Worm (Caenorhabditis elegans): ENCODE data around the gene rpb-11.

rpb-11 gene

DNA sequence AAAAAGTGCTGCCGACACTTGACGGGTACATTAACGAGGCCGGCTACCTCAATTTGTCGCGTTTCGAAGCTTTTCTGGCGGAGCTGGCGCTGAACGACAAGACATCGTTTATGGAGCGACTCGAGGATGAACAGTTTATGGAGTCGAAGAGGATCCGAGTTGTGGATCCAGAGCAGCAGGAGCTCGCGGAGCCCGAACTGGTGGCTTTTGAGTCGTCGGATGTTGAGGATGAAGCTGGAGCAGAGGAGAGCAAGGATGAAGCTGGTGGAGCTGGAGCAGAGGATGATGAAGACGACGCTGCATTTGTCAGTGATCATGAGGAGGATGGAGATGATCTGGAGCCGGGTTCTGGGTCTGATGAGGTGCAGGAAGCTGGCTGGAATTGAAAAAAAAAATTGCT lies 14.9 kb downstream of the rpb-11 start:
- TF ChIP-seq ztf-11 (tag; optimal IDR thresholded peaks at IDR 0.05) (no peak), daf-12 (tag; optimal IDR thresholded peaks at IDR 0.05) (no peak), sea-2 (GFP tag; optimal IDR thresholded peaks at IDR 0.05) (no peak), egl-5 (tag; optimal IDR thresholded peaks at IDR 0.05) (no peak), jun-1 (tag; optimal IDR thresholded peaks at IDR 0.05) (no peak), mdl-1 (tag; optimal IDR thresholded peaks at IDR 0.05) (no peak), fos-1 (tag; optimal IDR thresholded peaks at IDR 0.05) (no peak), elt-1 (tag; optimal IDR thresholded peaks at IDR 0.05) (no peak), snpc-4 (tag; optimal IDR thresholded peaks at IDR 0.05) (no peak)

DNA sequence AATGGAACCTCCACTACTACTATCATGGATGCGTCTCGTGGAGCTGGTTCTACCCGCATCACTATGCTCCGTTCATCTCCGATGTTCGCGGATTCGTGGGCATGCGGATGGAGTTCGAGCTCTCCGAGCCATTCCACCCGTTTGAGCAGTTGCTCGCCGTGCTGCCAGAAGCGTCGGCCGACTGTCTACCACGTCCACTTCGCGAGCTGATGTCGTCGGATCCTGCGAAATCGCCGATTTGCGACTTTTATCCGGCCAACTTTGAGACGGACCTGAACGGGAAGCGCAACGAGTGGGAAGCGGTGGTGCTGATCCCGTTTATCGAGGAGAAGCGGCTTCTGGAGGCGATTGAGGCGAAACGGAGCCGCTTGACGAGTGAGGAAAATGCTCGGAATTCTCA lies 17.9 kb downstream of the rpb-11 start:
- TF ChIP-seq nhr-23 (tag; optimal IDR thresholded peaks at IDR 0.05) (no peak), daf-12 (tag; optimal IDR thresholded peaks at IDR 0.05) (no peak), nhr-11 (tag; optimal IDR thresholded peaks at IDR 0.05) (no peak), aly-2 (tag; optimal IDR thresholded peaks at IDR 0.05) (no peak), snpc-4 (tag; optimal IDR thresholded peaks at IDR 0.05) (no peak), nhr-25 (tag; optimal IDR thresholded peaks at IDR 0.05) (no peak), hmg-11 (tag; optimal IDR thresholded peaks at IDR 0.05) (no peak), jun-1 (tag; optimal IDR thresholded peaks at IDR 0.05) (no peak), pha-4 (tag; optimal IDR thresholded peaks at IDR 0.05) (no peak), nhr-43 (tag; optimal IDR thresholded peaks at IDR 0.05; ENCODE audit: poor library complexity, severe bottlenecking) (no peak), ceh-82 (tag; optimal IDR thresholded peaks at IDR 0.05) (no peak), ceh-9 (tag; optimal IDR thresholded peaks at IDR 0.05) (no peak), mml-1 (tag; optimal IDR thresholded peaks at IDR 0.05) (no peak), fkh-2 (tag; optimal IDR thresholded peaks at IDR 0.05) (no peak), tbx-2 (tag; optimal IDR thresholded peaks at IDR 0.05) (no peak)

DNA sequence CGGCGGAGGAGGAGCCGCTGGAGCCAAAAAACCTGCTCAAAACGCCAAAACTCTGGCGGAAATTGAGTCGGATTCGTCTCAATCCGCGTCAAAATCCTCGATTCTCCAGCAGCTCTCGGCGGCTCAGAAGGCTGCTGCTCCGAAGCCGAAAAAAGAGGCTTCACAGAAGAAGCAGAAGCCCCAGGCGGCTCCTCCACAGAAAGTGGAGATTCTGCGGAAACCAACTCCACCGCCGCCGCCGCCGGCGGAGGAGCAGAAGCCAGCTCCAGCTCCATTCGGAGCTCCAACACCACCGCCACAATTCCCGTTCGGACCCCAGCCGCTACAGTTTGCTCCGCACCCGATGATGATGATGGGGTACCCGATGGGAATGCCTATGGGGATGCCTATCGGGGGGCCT lies 27.0 kb downstream of the rpb-11 start:
- no peak for TF ChIP-seq nhr-25 (tag; optimal IDR thresholded peaks at IDR 0.05)
- TF ChIP-seq fos-1 (tag; optimal IDR thresholded peaks at IDR 0.05), result no peak
- TF ChIP-seq nhr-11 (tag; optimal IDR thresholded peaks at IDR 0.05), result no peak
- TF ChIP-seq ztf-4 (tag; optimal IDR thresholded peaks at IDR 0.05), result no peak
- no peak for TF ChIP-seq egl-5 (tag; optimal IDR thresholded peaks at IDR 0.05)
- no peak for TF ChIP-seq lin-39 (tag; optimal IDR thresholded peaks at IDR 0.05)
- TF ChIP-seq daf-12 (tag; optimal IDR thresholded peaks at IDR 0.05), result no peak
- TF ChIP-seq lin-15B (tag; optimal IDR thresholded peaks at IDR 0.05), result no peak
- TF ChIP-seq ceh-28 (tag; optimal IDR thresholded peaks at IDR 0.05), result no peak
- TF ChIP-seq sea-2 (GFP tag; optimal IDR thresholded peaks at IDR 0.05), result no peak
- no peak for TF ChIP-seq nhr-23 (tag; optimal IDR thresholded peaks at IDR 0.05)
- TF ChIP-seq pqm-1 (tag; optimal IDR thresholded peaks at IDR 0.05), result no peak
- no peak for TF ChIP-seq tbx-2 (tag; optimal IDR thresholded peaks at IDR 0.05)
- no peak for TF ChIP-seq nhr-28 (tag; optimal IDR thresholded peaks at IDR 0.05)
- no peak for TF ChIP-seq mml-1 (tag; optimal IDR thresholded peaks at IDR 0.05)
- TF ChIP-seq elt-2 (tag; optimal IDR thresholded peaks at IDR 0.05), result no peak
- no peak for TF ChIP-seq fkh-10 (GFP tag; optimal IDR thresholded peaks at IDR 0.05)
- no peak for TF ChIP-seq nhr-77 (tag; optimal IDR thresholded peaks at IDR 0.05)
- TF ChIP-seq unc-39 (tag; optimal IDR thresholded peaks at IDR 0.05), result no peak
- TF ChIP-seq pha-4 (tag; optimal IDR thresholded peaks at IDR 0.05), result no peak

DNA sequence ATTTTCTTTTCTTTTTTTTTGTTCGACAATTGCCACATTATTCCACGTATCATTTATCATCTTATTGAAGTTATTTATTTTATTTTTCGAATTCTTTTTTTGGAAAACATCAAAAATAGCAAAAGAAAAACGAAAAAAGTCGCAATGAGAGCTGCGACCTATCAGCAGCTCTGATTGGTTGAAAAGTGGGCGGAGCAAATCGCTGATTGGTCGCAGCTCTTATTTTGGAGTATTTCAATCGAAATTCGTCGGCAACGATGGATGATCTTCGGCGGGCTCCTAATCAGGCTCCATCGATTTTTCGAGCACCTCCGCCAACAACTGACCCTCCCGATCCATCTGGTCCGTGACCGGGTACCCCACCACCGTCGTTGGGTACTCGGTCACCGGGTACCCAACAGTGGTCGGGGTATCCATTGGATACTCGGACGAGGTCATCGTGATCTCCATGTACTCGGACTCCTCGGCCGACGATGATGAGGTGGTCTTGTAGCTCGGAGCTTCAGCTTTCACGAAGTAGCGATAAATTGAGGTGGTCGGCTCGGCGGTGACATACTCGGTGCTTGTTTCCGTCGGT lies 30.0 kb downstream of the rpb-11 start:
- TF ChIP-seq unc-39 (tag; optimal IDR thresholded peaks at IDR 0.05) (no peak), ama-1 (optimal IDR thresholded peaks at IDR 0.05) (no peak), nfya-1 (tag; optimal IDR thresholded peaks at IDR 0.05; ENCODE audit: insufficient read depth) (peak; percentile 98)

DNA sequence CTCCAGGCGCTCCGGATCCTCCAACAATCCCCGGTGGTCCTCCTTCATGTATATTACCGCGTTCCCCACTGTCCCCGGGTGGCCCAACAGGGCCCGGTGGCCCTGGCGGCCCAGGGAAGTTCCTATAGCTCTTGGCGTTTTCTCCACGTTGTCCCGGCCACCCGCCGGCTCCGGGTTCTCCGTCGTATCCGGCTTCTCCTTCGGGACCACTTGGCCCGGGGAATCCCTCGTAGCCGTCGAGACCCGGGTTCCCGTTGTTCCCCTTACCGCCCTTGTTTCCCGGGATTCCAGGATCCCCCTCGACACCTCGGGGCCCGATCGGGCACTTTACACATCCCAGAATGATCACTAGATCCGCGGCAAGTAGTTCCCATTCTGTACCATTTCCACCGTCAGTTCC lies 31.3 kb downstream of the rpb-11 start:
- no peak for TF ChIP-seq ceh-16 (tag; optimal IDR thresholded peaks at IDR 0.05)
- no peak for TF ChIP-seq nhr-43 (tag; optimal IDR thresholded peaks at IDR 0.05; ENCODE audit: poor library complexity, severe bottlenecking)
- no peak for TF ChIP-seq lsy-12 (tag; optimal IDR thresholded peaks at IDR 0.05)
- TF ChIP-seq lin-15B (tag; optimal IDR thresholded peaks at IDR 0.05), result no peak
- TF ChIP-seq elt-2 (tag; optimal IDR thresholded peaks at IDR 0.05), result no peak
- no peak for TF ChIP-seq egl-27 (tag; optimal IDR thresholded peaks at IDR 0.05)
- TF ChIP-seq fkh-2 (tag; optimal IDR thresholded peaks at IDR 0.05), result no peak
- no peak for TF ChIP-seq fos-1 (tag; optimal IDR thresholded peaks at IDR 0.05)
- no peak for TF ChIP-seq nhr-28 (tag; optimal IDR thresholded peaks at IDR 0.05)
- TF ChIP-seq nhr-76 (tag; optimal IDR thresholded peaks at IDR 0.05), result no peak
- no peak for TF ChIP-seq ztf-11 (tag; optimal IDR thresholded peaks at IDR 0.05)

Measured in whole organism, L3 larva.